Fruit fly (Drosophila melanogaster): ENCODE data around the gene PGS1.
A peak's percentile ranks its signal among the peaks of the same experiment; 100 is the strongest.

PGS1 gene

dm6 chr3R:18719767-18720341 lies 26.0 kb downstream of the PGS1 start (continued):
- TF ChIP-seq Doc3 (GFP tag; IDR thresholded peaks at IDR 0.05; ENCODE audit: partially characterized antibody): no peak
- peak; percentile 8 for TF ChIP-seq ab (GFP tag; optimal IDR thresholded peaks at IDR 0.05)
- TF ChIP-seq fu2 (GFP tag; optimal IDR thresholded peaks at IDR 0.05): peak; percentile 73
- peak; percentile 89 for TF ChIP-seq zfh1 (GFP tag; IDR thresholded peaks at IDR 0.05)
- TF ChIP-seq twi (tag; optimal IDR thresholded peaks at IDR 0.05): peak; percentile 76
- TF ChIP-seq sima (GFP tag; optimal IDR thresholded peaks at IDR 0.05): peak; percentile 30
- TF ChIP-seq tap (tag; optimal IDR thresholded peaks at IDR 0.05): peak; percentile 86
- peak; percentile 88 for TF ChIP-seq grau (tag; optimal IDR thresholded peaks at IDR 0.05)
- peak; percentile 41 for TF ChIP-seq Sry-δ (GFP tag; optimal IDR thresholded peaks at IDR 0.05)
- peak; percentile 29 for TF ChIP-seq Usf (GFP tag; optimal IDR thresholded peaks at IDR 0.05)
- TF ChIP-seq ash1 (GFP tag; optimal IDR thresholded peaks at IDR 0.05): no peak
- TF ChIP-seq Tbp (GFP tag; optimal IDR thresholded peaks at IDR 0.05): no peak
- TF ChIP-seq CkIIα-i1 (GFP tag; IDR thresholded peaks at IDR 0.05): no peak
- peak; percentile 60 for TF ChIP-seq CG12942 (GFP tag; optimal IDR thresholded peaks at IDR 0.05)
- TF ChIP-seq hb (GFP tag; IDR thresholded peaks at IDR 0.05; ENCODE audit: partially characterized antibody): no peak
- TF ChIP-seq corto (GFP tag; optimal IDR thresholded peaks at IDR 0.05): peak; percentile 17
- peak; percentile 76 for TF ChIP-seq HLH54F (GFP tag; optimal IDR thresholded peaks at IDR 0.05)
- no peak for TF ChIP-seq CG2129 (GFP tag; IDR thresholded peaks at IDR 0.05; ENCODE audit: partially characterized antibody)
- peak; percentile 63 for TF ChIP-seq CG9215 (GFP tag; IDR thresholded peaks at IDR 0.05)
- TF ChIP-seq pnt (GFP tag; optimal IDR thresholded peaks at IDR 0.05): peak; percentile 81
- no peak for TF ChIP-seq Dll (GFP tag; IDR thresholded peaks at IDR 0.05; ENCODE audit: partially characterized antibody)
- no peak for TF ChIP-seq CG7963 (GFP tag; IDR thresholded peaks at IDR 0.05; ENCODE audit: partially characterized antibody)
- TF ChIP-seq CG6175 (GFP tag; IDR thresholded peaks at IDR 0.05): 0 out of 3 replicates have a peak, but pooled peaks have one; percentile 37
- peak; percentile 56 for TF ChIP-seq CG10321 (GFP tag; IDR thresholded peaks at IDR 0.05)
- TF ChIP-seq CG11398 (GFP tag; optimal IDR thresholded peaks at IDR 0.05): peak; percentile 58
- TF ChIP-seq CG9727 (GFP tag; optimal IDR thresholded peaks at IDR 0.05): peak; percentile 82
- TF ChIP-seq ken (GFP tag; IDR thresholded peaks at IDR 0.05): peak; percentile 81
- TF ChIP-seq inv (GFP tag; IDR thresholded peaks at IDR 0.05; ENCODE audit: partially characterized antibody): no peak
- peak; percentile 73 for TF ChIP-seq H2.0 (GFP tag; IDR thresholded peaks at IDR 0.05)
- TF ChIP-seq CG2120 (GFP tag; optimal IDR thresholded peaks at IDR 0.05): peak; percentile 93
- TF ChIP-seq CG31224 (GFP tag; IDR thresholded peaks at IDR 0.05): peak; percentile 66
- TF ChIP-seq zen2 (GFP tag; IDR thresholded peaks at IDR 0.05; ENCODE audit: partially characterized antibody): no peak
- no peak for TF ChIP-seq CG3065 (GFP tag; optimal IDR thresholded peaks at IDR 0.05)
- no peak for TF ChIP-seq Hr39 (optimal IDR thresholded peaks at IDR 0.05)
- TF ChIP-seq sug (tag; optimal IDR thresholded peaks at IDR 0.05): peak; percentile 87
- no peak for TF ChIP-seq Neu2 (GFP tag; optimal IDR thresholded peaks at IDR 0.05; ENCODE audit: borderline replicate concordance)
- TF ChIP-seq CG3281 (GFP tag; optimal IDR thresholded peaks at IDR 0.05): peak; percentile 90
- TF ChIP-seq fd96Cb (tag; optimal IDR thresholded peaks at IDR 0.05): peak; percentile 83
- TF ChIP-seq gsb-n (tag; optimal IDR thresholded peaks at IDR 0.05): peak; percentile 74
- TF ChIP-seq Dfd (GFP tag; optimal IDR thresholded peaks at IDR 0.05): no peak
- TF ChIP-seq Dp (GFP tag; optimal IDR thresholded peaks at IDR 0.05): no peak
- peak; percentile 58 for TF ChIP-seq jing (GFP tag; optimal IDR thresholded peaks at IDR 0.05)
- TF ChIP-seq CG7786 (GFP tag; optimal IDR thresholded peaks at IDR 0.05): peak; percentile 81
- peak; percentile 83 for TF ChIP-seq sob (GFP tag; IDR thresholded peaks at IDR 0.05)
- TF ChIP-seq stwl (tag; optimal IDR thresholded peaks at IDR 0.05): no peak
- TF ChIP-seq ac (GFP tag; optimal IDR thresholded peaks at IDR 0.05): no peak
- TF ChIP-seq cas (GFP tag; IDR thresholded peaks at IDR 0.05): no peak; the same call in 1 of the 2 replicates
- no peak for TF ChIP-seq D (optimal IDR thresholded peaks at IDR 0.05)
- TF ChIP-seq D (GFP tag; optimal IDR thresholded peaks at IDR 0.05): peak; percentile 81
- TF ChIP-seq zfh2 (GFP tag; optimal IDR thresholded peaks at IDR 0.05): peak; percentile 78
- TF ChIP-seq unpg (GFP tag; optimal IDR thresholded peaks at IDR 0.05): peak; percentile 87
